Worm (Caenorhabditis elegans) whole organism, young adult: Measurements from ENCODE around the gene B0280.9.
A peak's percentile ranks its signal among the peaks of the same experiment; 100 is the strongest.

Experiments
- F37B4.10 ChIP-seq: fragments of 200-800 bp; sonication (Bioruptor generic); IDR thresholded peaks from 2 replicates; pipeline ENCODE4 v1.3.6; 2022; ENCODE audit warnings: missing genetic modification characterization, missing compliant biosample characterization
- F52B5.7 ChIP-seq: sonication (generic microtip); optimal IDR thresholded peaks from 2 replicates; lab custom pipeline; 2016; ENCODE audit warnings: mild to moderate bottlenecking, missing genetic modification characterization, missing compliant biosample characterization
- F55B11.4 ChIP-seq: sonication (generic microtip); optimal IDR thresholded peaks from 2 replicates; lab custom pipeline; 2016; ENCODE audit warnings: missing compliant biosample characterization, missing genetic modification characterization, borderline replicate concordance; ENCODE audit not compliant: insufficient read depth
- K12H6.12 ChIP-seq: fragments of 200-800 bp; sonication (Bioruptor generic); optimal IDR thresholded peaks from 2 replicates; lab custom pipeline; 2018; ENCODE audit warnings: mild to moderate bottlenecking, missing genetic modification characterization, missing compliant biosample characterization
- T07F8.4 ChIP-seq: sonication (generic microtip); optimal IDR thresholded peaks from 2 replicates; lab custom pipeline; 2016; ENCODE audit warnings: mild to moderate bottlenecking, missing genetic modification characterization, moderate library complexity, missing compliant biosample characterization
- Y53G8AR.9 ChIP-seq: fragments of 200-800 bp; sonication (Bioruptor generic); conservative IDR thresholded peaks from 2 replicates; pipeline ENCODE4 v1.3.6; 2022; ENCODE audit warnings: missing genetic modification reagents, missing genetic modification characterization, missing compliant biosample characterization
- ama-1 ChIP-seq, 3 experiments: fragments of 150-350 bp in 1 of 3; sonication (generic microtip) in 2 of 3; optimal IDR thresholded peaks; 2 replicates each; lab custom pipeline; 2014 to 2018; ENCODE audit warnings: missing biosample characterization in 2 of 3, missing genetic modification characterization in 2 of 3, missing genetic modification reagents in 2 of 3
- aptf-2 ChIP-seq: fragments of 200-800 bp; sonication (Bioruptor generic); conservative IDR thresholded peaks from 2 replicates; pipeline ENCODE4 v1.3.6; 2022; ENCODE audit warnings: missing genetic modification reagents, missing genetic modification characterization, missing compliant biosample characterization
- attf-5 ChIP-seq: fragments of 200-800 bp; sonication (Bioruptor generic); optimal IDR thresholded peaks from 2 replicates; lab custom pipeline; 2018; ENCODE audit warnings: mild to moderate bottlenecking, missing genetic modification characterization, missing compliant biosample characterization
- bed-1 ChIP-seq: fragments of 200-800 bp; sonication (Bioruptor generic); IDR thresholded peaks from 2 replicates; pipeline ENCODE4 v1.3.6; 2022; ENCODE audit warnings: missing genetic modification reagents, missing genetic modification characterization, missing compliant biosample characterization
- bed-2 ChIP-seq: fragments of 200-800 bp; sonication (Bioruptor generic); IDR thresholded peaks from 2 replicates; pipeline ENCODE4 v1.3.6; 2022; ENCODE audit warnings: missing genetic modification reagents, missing genetic modification characterization, missing compliant biosample characterization
- cebp-1 ChIP-seq, 2 experiments: fragments of 200-800 bp in 1 of 2; sonication (Bioruptor generic) in 1 of 2; sonication (generic microtip) in 1 of 2; IDR thresholded peaks in 1 of 2; optimal IDR thresholded peaks in 1 of 2; 2 replicates each; pipeline versions ENCODE4 v1.3.6 to Lab custom; 2017 to 2022; ENCODE audit warnings: missing compliant biosample characterization in 2 of 2, missing genetic modification characterization in 2 of 2, mild to moderate bottlenecking in 1 of 2, missing genetic modification reagents in 1 of 2, moderate library complexity in 1 of 2
- ceh-27 ChIP-seq: fragments of 200-800 bp; sonication (Bioruptor generic); optimal IDR thresholded peaks from 2 replicates; lab custom pipeline; 2018; ENCODE audit warnings: mild to moderate bottlenecking, missing genetic modification characterization, moderate library complexity, missing compliant biosample characterization
- ceh-79 ChIP-seq: sonication (generic microtip); optimal IDR thresholded peaks from 2 replicates; lab custom pipeline; 2017; ENCODE audit warnings: mild to moderate bottlenecking, missing genetic modification characterization, missing compliant biosample characterization
- chd-7 ChIP-seq: sonication (generic microtip); optimal IDR thresholded peaks from 2 replicates; lab custom pipeline; 2016; ENCODE audit warnings: mild to moderate bottlenecking, missing genetic modification characterization, moderate library complexity, missing compliant biosample characterization
- dox-1 ChIP-seq: fragments of 200-800 bp; sonication (Bioruptor generic); IDR thresholded peaks from 2 replicates; pipeline ENCODE4 v1.3.6; 2022; ENCODE audit warnings: missing genetic modification reagents, missing genetic modification characterization, missing compliant biosample characterization
- egl-18 ChIP-seq: fragments of 200-800 bp; sonication (Bioruptor generic); IDR thresholded peaks from 2 replicates; pipeline ENCODE4 v1.3.6; 2022; ENCODE audit warnings: missing genetic modification reagents, missing genetic modification characterization, missing compliant biosample characterization
- egrh-3 ChIP-seq: fragments of 200-800 bp; sonication (Bioruptor generic); IDR thresholded peaks from 2 replicates; pipeline ENCODE4 v1.3.6; 2022; ENCODE audit warnings: missing genetic modification reagents, missing genetic modification characterization, missing compliant biosample characterization
- ets-4 ChIP-seq: fragments of 200-800 bp; sonication (Bioruptor generic); optimal IDR thresholded peaks from 2 replicates; lab custom pipeline; 2018; ENCODE audit warnings: mild to moderate bottlenecking, missing genetic modification characterization, missing compliant biosample characterization
- hlh-12 ChIP-seq: sonication (generic microtip); optimal IDR thresholded peaks from 2 replicates; lab custom pipeline; 2016; ENCODE audit warnings: missing genetic modification characterization, missing compliant biosample characterization
- hmg-1.2 ChIP-seq: fragments of 200-800 bp; sonication (Bioruptor generic); IDR thresholded peaks from 2 replicates; pipeline ENCODE4 v1.3.6; 2022; ENCODE audit warnings: missing genetic modification reagents, missing genetic modification characterization, missing compliant biosample characterization
- hrde-1 ChIP-seq: sonication (generic microtip); optimal IDR thresholded peaks from 2 replicates; lab custom pipeline; 2016; ENCODE audit warnings: missing genetic modification characterization, mild to moderate bottlenecking, missing compliant biosample characterization, moderate library complexity, missing genotype, missing genetic modification reagents, borderline replicate concordance
- let-607 ChIP-seq, 2 experiments: fragments of 200-800 bp in 1 of 2; sonication (Bioruptor generic) in 1 of 2; sonication (generic microtip) in 1 of 2; optimal IDR thresholded peaks; 2 replicates each; lab custom pipeline; 2016 to 2018; ENCODE audit warnings: mild to moderate bottlenecking in 2 of 2, missing compliant biosample characterization in 2 of 2, missing genetic modification characterization in 2 of 2, moderate library complexity in 2 of 2, missing genotype in 1 of 2
- lin-26 ChIP-seq: fragments of 200-800 bp; sonication (Bioruptor generic); IDR thresholded peaks from 2 replicates; pipeline ENCODE4 v1.3.6; 2022; ENCODE audit warnings: missing genetic modification reagents, missing genetic modification characterization, missing compliant biosample characterization
- lin-54 ChIP-seq: fragments of 200-800 bp; sonication (Bioruptor generic); optimal IDR thresholded peaks from 2 replicates; lab custom pipeline; 2018; ENCODE audit warnings: mild to moderate bottlenecking, missing genetic modification characterization, missing compliant biosample characterization
- lir-1 ChIP-seq: fragments of 200-800 bp; sonication (Bioruptor generic); conservative IDR thresholded peaks from 2 replicates; pipeline ENCODE4 v1.3.6; 2022; ENCODE audit warnings: missing genetic modification reagents, missing genetic modification characterization, missing compliant biosample characterization
- lsy-27 ChIP-seq: sonication (generic microtip); optimal IDR thresholded peaks from 2 replicates; lab custom pipeline; 2017; ENCODE audit warnings: missing genetic modification characterization, mild to moderate bottlenecking, missing compliant biosample characterization, antibody characterized with exemption, missing genotype, borderline replicate concordance; ENCODE audit not compliant: insufficient read depth
- madf-3 ChIP-seq: fragments of 200-800 bp; sonication (Bioruptor generic); IDR thresholded peaks from 2 replicates; pipeline ENCODE4 v1.3.6; 2022; ENCODE audit warnings: missing genetic modification reagents, missing genetic modification characterization, missing compliant biosample characterization
- madf-6 ChIP-seq: fragments of 200-800 bp; sonication (Bioruptor generic); IDR thresholded peaks from 2 replicates; pipeline ENCODE4 v1.3.6; 2022; ENCODE audit warnings: missing genetic modification reagents, missing genetic modification characterization, missing compliant biosample characterization
- madf-8 ChIP-seq: fragments of 200-800 bp; sonication (Bioruptor generic); conservative IDR thresholded peaks from 2 replicates; pipeline ENCODE4 v1.3.6; 2022; ENCODE audit warnings: missing genetic modification reagents, missing genetic modification characterization, missing compliant biosample characterization
- nfya-1 ChIP-seq: sonication (generic microtip); optimal IDR thresholded peaks from 2 replicates; lab custom pipeline; 2017; ENCODE audit warnings: antibody characterized with exemption, missing compliant biosample characterization, missing genetic modification characterization, borderline replicate concordance; ENCODE audit not compliant: insufficient read depth
- nfyb-1 ChIP-seq: fragments of 200-800 bp; sonication (Bioruptor generic); IDR thresholded peaks from 2 replicates; pipeline ENCODE4 v1.3.6; 2022; ENCODE audit warnings: missing genetic modification reagents, missing genetic modification characterization, missing compliant biosample characterization
- nhr-80 ChIP-seq: sonication (generic microtip); optimal IDR thresholded peaks from 2 replicates; lab custom pipeline; 2016; ENCODE audit warnings: missing genetic modification characterization, missing compliant biosample characterization
- sea-2 ChIP-seq: fragments of 200-800 bp; sonication (Bioruptor generic); IDR thresholded peaks from 2 replicates; pipeline ENCODE4 v1.3.6; 2022; ENCODE audit warnings: missing genetic modification characterization, missing compliant biosample characterization
- snpc-1.3 ChIP-seq: sonication (generic microtip); optimal IDR thresholded peaks from 2 replicates; lab custom pipeline; 2017; ENCODE audit warnings: missing genetic modification characterization, mild to moderate bottlenecking, missing compliant biosample characterization, antibody characterized with exemption, moderate library complexity, missing genotype, missing genetic modification reagents; ENCODE audit not compliant: insufficient read depth
- snpc-4 ChIP-seq, 5 experiments: fragments of 150-350 bp in 1 of 5; sonication (generic microtip) in 4 of 5; optimal IDR thresholded peaks; 2 replicates each; lab custom pipeline; 2014 to 2018; ENCODE audit warnings: missing genetic modification characterization in 5 of 5, missing biosample characterization in 3 of 5, antibody characterized with exemption in 2 of 5, mild to moderate bottlenecking in 2 of 5, missing compliant biosample characterization in 2 of 5, missing genotype in 2 of 5, moderate library complexity in 2 of 5, missing genetic modification reagents in 1 of 5
- somi-1 ChIP-seq: fragments of 200-800 bp; sonication (Bioruptor generic); optimal IDR thresholded peaks from 2 replicates; lab custom pipeline; 2018; ENCODE audit warnings: mild to moderate bottlenecking, missing genetic modification characterization, missing compliant biosample characterization
- tlf-1 ChIP-seq: fragments of 200-800 bp; sonication (Bioruptor generic); optimal IDR thresholded peaks from 2 replicates; lab custom pipeline; 2018; ENCODE audit warnings: mild to moderate bottlenecking, missing genetic modification characterization, missing compliant biosample characterization
- unc-62 ChIP-seq: fragments of 150-350 bp; optimal IDR thresholded peaks from 2 replicates; lab custom pipeline; 2014; ENCODE audit warnings: missing biosample characterization, missing genetic modification reagents, missing genetic modification characterization
- zfh-2 ChIP-seq: fragments of 200-800 bp; sonication (Bioruptor generic); conservative IDR thresholded peaks from 2 replicates; pipeline ENCODE4 v1.3.6; 2022; ENCODE audit warnings: missing genetic modification reagents, missing genetic modification characterization, missing compliant biosample characterization
- ztf-3 ChIP-seq: fragments of 200-800 bp; sonication (Bioruptor generic); optimal IDR thresholded peaks from 2 replicates; lab custom pipeline; 2018; ENCODE audit warnings: mild to moderate bottlenecking, missing genetic modification characterization, missing compliant biosample characterization

The B0280.9 gene

DNA sequence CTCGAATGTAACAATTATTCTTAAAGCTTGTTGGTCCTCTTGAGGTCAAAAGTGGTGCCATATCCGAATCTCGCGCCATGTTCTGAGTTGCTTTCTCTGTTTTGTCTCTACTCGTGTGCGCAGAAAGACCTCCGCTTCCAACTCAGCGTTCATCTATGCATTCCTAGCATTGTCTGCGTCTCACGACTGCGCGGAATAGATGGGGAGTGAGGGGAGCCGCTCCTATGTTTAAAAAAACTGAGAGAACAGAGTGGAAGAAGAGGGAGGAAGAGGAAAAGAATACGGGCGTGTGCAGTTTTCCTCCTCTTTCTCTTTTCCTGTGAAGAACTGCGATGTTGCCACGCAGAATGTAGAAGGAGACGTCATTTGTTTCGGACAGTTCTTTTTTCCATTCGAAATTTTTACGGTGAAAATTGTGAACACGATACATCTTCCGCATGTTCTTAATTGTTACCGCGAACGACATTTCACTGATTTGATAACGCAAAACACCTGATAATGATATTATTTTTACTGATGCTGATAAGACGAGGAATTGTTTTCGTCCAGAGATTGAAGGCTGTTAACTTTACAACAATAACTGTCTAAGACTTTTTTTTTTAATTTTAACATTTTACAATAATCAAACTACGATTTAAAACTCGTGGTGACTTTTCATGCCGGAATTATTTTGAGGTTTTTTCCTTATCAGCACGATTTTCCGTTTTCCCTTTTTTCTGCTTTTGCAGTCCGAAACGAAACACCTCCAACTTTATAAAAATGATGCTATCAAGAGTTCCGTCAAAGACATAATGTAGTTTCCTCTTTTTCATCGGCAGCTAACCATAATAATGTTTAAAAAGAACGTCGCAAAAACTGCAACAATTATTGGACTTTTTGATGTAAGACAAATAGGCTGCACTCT lies 44.2 kb upstream of the B0280.9 start:
- TF ChIP-seq let-607 (tag; optimal IDR thresholded peaks at IDR 0.05; lab: Kevin White, UChicago) (peak; percentile 96 to 97), unc-62 (GFP tag; lab: Kevin White, UChicago) (peak; percentile 2), ceh-27 (GFP tag; lab: Kevin White, UChicago) (peak; percentile 36), lsy-27 (tag; lab: Kevin White, UChicago) (no peak), hmg-1.2 (GFP tag; lab: Robert Waterston, UW) (peak; percentile 39; the same call in 1 of the 2 replicates), cebp-1 (GFP tag; IDR thresholded peaks at IDR 0.05; lab: Robert Waterston, UW) (no peak), cebp-1 (tag; optimal IDR thresholded peaks at IDR 0.05; lab: Kevin White, UChicago) (peak; percentile 49), bed-2 (GFP tag; lab: Robert Waterston, UW) (no peak), nfyb-1 (GFP tag; lab: Robert Waterston, UW) (0 out of 2 replicates have a peak, but pooled peaks have one; percentile 11), chd-7 (peak; percentile 47), zfh-2 (GFP tag; lab: Robert Waterston, UW) (peak; percentile 78), K12H6.12 (tag; lab: Kevin White, UChicago) (peak; percentile 43), somi-1 (peak; percentile 4), T07F8.4 (tag; lab: Kevin White, UChicago) (no peak), attf-5 (GFP tag; lab: Kevin White, UChicago) (peak; percentile 47), nhr-80 (tag; lab: Kevin White, UChicago) (peak; percentile 83), F52B5.7 (tag; lab: Kevin White, UChicago) (no peak)

DNA sequence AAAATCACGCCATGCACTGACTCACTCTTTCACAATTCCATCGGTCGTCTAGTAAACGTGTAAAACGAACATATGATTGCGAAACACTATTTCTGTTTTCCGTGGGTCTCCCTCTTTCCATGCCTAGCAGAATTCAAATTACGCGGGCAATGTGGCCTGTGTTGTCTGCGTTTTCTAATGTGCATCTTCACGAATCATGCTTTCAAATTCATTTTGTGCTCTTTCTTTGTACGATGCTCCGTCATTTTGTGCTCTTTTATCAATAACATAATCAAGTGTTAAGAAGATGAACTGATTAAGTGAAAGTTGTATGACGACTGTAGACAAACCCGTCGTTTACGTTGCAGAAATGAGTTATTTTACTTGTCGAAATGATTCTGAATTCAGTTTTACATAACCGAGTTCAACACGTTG lies 43.1 kb upstream of the B0280.9 start:
- no peak for TF ChIP-seq hrde-1 (tag; lab: Kevin White, UChicago)
- no peak for TF ChIP-seq madf-3 (GFP tag; lab: Robert Waterston, UW)
- TF ChIP-seq F55B11.4 (tag; lab: Kevin White, UChicago), result no peak
- TF ChIP-seq aptf-2, result no peak
- TF ChIP-seq lir-1, result no peak
- no peak for TF ChIP-seq egrh-3 (GFP tag; lab: Robert Waterston, UW)
- no peak for TF ChIP-seq ama-1 (optimal IDR thresholded peaks at IDR 0.05; lab: Kevin White, UChicago)
- no peak for TF ChIP-seq ama-1 (GFP tag; optimal IDR thresholded peaks at IDR 0.05; lab: Kevin White, UChicago)
- peak; percentile 61 for TF ChIP-seq lin-54
- no peak for TF ChIP-seq nfya-1 (tag; lab: Kevin White, UChicago)
- no peak for TF ChIP-seq lin-26 (GFP tag; lab: Robert Waterston, UW)
- TF ChIP-seq somi-1, result no peak
- no peak for TF ChIP-seq madf-6
- peak; percentile 98 for TF ChIP-seq nhr-80 (tag; lab: Kevin White, UChicago)
- TF ChIP-seq egl-18 (GFP tag; lab: Robert Waterston, UW), result no peak
- TF ChIP-seq hmg-1.2 (GFP tag; lab: Robert Waterston, UW), result no peak; the same call in 1 of the 2 replicates
- peak; percentile 65 for TF ChIP-seq dox-1
- no peak for TF ChIP-seq zfh-2 (GFP tag; lab: Robert Waterston, UW)
- no peak for TF ChIP-seq hlh-12 (tag; lab: Kevin White, UChicago)
- TF ChIP-seq tlf-1 (GFP tag; lab: Kevin White, UChicago), result no peak
- TF ChIP-seq madf-8 (GFP tag; lab: Robert Waterston, UW), result no peak
- no peak for TF ChIP-seq ztf-3 (GFP tag; lab: Kevin White, UChicago)
- no peak for TF ChIP-seq sea-2 (GFP tag; lab: Robert Waterston, UW)
- peak; percentile 68 to 75 for TF ChIP-seq let-607 (tag; optimal IDR thresholded peaks at IDR 0.05; lab: Kevin White, UChicago)
- no peak for TF ChIP-seq Y53G8AR.9 (GFP tag; lab: Robert Waterston, UW)
- TF ChIP-seq F37B4.10, result no peak
- TF ChIP-seq bed-1, result no peak
- no peak for TF ChIP-seq snpc-4 (GFP tag; optimal IDR thresholded peaks at IDR 0.05; lab: Kevin White, UChicago)
- TF ChIP-seq snpc-4 (tag; optimal IDR thresholded peaks at IDR 0.05; lab: Kevin White, UChicago), result peak in 2 of 4 experiments; percentile 21 to 76
- no peak for TF ChIP-seq ceh-79 (tag; lab: Kevin White, UChicago)
- no peak for TF ChIP-seq snpc-1.3 (tag; lab: Kevin White, UChicago)
- TF ChIP-seq ets-4 (GFP tag; lab: Kevin White, UChicago), result peak; percentile 87
